Worm (Caenorhabditis elegans) whole organism, L2 larva: ENCODE measurements around the gene serp-1.1.

ENCODE experiments used
- ama-1 ChIP-seq: fragments of 150-350 bp; optimal IDR thresholded peaks from 2 replicates; lab custom pipeline; 2018; ENCODE audit warnings: inconsistent platforms
- ceh-16 ChIP-seq: fragments of 150-350 bp; optimal IDR thresholded peaks from 2 replicates; lab custom pipeline; 2014; ENCODE audit warnings: missing biosample characterization, missing genetic modification characterization
- dmd-4 ChIP-seq: sonication (generic microtip); optimal IDR thresholded peaks from 2 replicates; lab custom pipeline; 2017; ENCODE audit warnings: missing biosample characterization, missing genetic modification characterization
- elt-3 ChIP-seq: sonication (generic microtip); optimal IDR thresholded peaks from 2 replicates; lab custom pipeline; 2017; ENCODE audit warnings: missing biosample characterization, missing genetic modification characterization
- mbf-1 ChIP-seq: sonication (generic microtip); optimal IDR thresholded peaks from 2 replicates; lab custom pipeline; 2017; ENCODE audit warnings: missing biosample characterization, missing genetic modification characterization
- mdl-1 ChIP-seq, 2 experiments: fragments of 150-350 bp in 1 of 2; sonication (generic microtip) in 1 of 2; optimal IDR thresholded peaks; 2 replicates each; lab custom pipeline; 2017; ENCODE audit warnings: missing biosample characterization in 2 of 2, missing genetic modification characterization in 2 of 2
- nhr-10 ChIP-seq: sonication (generic microtip); optimal IDR thresholded peaks from 2 replicates; lab custom pipeline; 2017; ENCODE audit warnings: missing biosample characterization, missing genetic modification characterization
- nhr-12 ChIP-seq: fragments of 150-350 bp; optimal IDR thresholded peaks from 2 replicates; lab custom pipeline; 2014; ENCODE audit warnings: missing biosample characterization, missing genetic modification characterization
- skn-1 ChIP-seq: sonication (generic microtip); optimal IDR thresholded peaks from 2 replicates; lab custom pipeline; 2017; ENCODE audit warnings: missing biosample characterization, missing genetic modification characterization
- unc-62 ChIP-seq: fragments of 150-350 bp; optimal IDR thresholded peaks from 2 replicates; lab custom pipeline; 2014; ENCODE audit warnings: missing biosample characterization, missing genetic modification reagents, missing genetic modification characterization
- zag-1 ChIP-seq: fragments of 150-350 bp; optimal IDR thresholded peaks from 2 replicates; lab custom pipeline; 2014; ENCODE audit warnings: missing biosample characterization, missing genetic modification characterization

DNA sequence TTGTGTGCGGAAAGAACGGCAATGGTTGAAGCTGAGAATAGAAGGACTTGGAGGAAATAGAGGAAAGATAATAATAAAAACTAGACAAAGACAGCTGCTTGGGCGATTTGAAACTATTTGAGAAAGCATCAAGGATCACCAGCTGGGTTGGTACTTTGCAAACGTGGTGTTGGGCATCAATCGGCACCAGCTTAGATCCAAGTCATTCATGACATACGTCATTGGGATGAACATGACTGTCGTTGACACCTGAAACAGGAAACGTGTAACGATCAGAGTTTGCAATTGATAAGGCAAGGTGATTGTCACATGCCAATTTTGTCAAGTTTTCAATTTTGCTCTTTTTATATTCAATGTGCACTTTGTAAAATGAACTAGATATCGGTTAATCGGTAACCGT lies 1.1 kb downstream of the serp-1.1 start:
- TF ChIP-seq zag-1: no peak
- no peak for TF ChIP-seq unc-62 (GFP tag; lab: Kevin White, UChicago)
- TF ChIP-seq nhr-12 (tag; lab: Kevin White, UChicago): no peak
- TF ChIP-seq skn-1 (tag; lab: Kevin White, UChicago): no peak
- no peak for TF ChIP-seq dmd-4
- no peak for TF ChIP-seq nhr-10 (tag; lab: Kevin White, UChicago)
- no peak for TF ChIP-seq ama-1 (lab: Kevin White, UChicago)
- no peak for TF ChIP-seq ceh-16 (tag; lab: Kevin White, UChicago)
- no peak for TF ChIP-seq elt-3 (tag; lab: Kevin White, UChicago)
- no peak for TF ChIP-seq mdl-1 (tag; optimal IDR thresholded peaks at IDR 0.05; lab: Kevin White, UChicago)
- TF ChIP-seq mbf-1 (tag; lab: Kevin White, UChicago): no peak
